Worm (Caenorhabditis elegans) whole organism, L4/young adult: ENCODE results near the gene M04B2.4.

ENCODE experiments used
- W03F9.2 ChIP-seq: fragments of 150-350 bp; optimal IDR thresholded peaks from 2 replicates; lab custom pipeline; 2014; ENCODE audit warnings: missing biosample characterization, missing genetic modification characterization
- dao-5 ChIP-seq: sonication (generic microtip); optimal IDR thresholded peaks from 2 replicates; lab custom pipeline; 2016; ENCODE audit warnings: missing genotype, missing genetic modification characterization, moderate library complexity, missing compliant biosample characterization
- him-1 ChIP-seq: sonication (generic microtip); optimal IDR thresholded peaks from 2 replicates; lab custom pipeline; 2016; ENCODE audit warnings: missing genotype, missing genetic modification reagents, missing genetic modification characterization, missing compliant biosample characterization

Gene M04B2.4

DNA sequence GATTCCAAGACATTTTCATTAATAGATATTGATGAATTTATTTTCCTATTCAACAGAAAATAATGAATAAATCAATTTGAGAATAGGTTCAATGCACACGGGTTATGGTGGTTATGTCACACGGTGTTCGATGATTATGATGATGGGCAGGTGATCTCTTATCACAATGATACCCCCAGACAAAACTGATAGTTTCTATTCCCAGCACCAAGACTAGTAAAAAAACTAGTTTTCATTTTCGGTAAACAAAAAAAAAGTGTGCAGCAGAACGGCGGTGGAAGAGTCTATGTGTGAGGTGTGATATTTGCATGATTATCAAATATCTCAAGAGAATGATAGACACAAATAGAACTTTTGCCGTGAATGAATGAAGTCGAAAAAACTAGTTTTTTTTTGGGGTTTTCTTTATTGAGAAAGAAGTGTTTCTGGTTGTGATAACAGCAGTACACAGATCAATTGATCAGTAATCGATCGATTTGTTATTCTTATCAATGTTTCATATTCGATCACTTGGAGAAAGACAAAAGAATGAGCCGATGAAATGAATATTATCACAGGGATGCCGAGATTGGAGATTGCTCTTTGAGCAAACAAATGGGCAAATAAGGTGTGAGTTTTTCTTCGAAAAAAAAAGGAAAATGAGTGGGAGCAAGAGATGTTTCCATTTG lies 32.8 kb downstream of the M04B2.4 start:
- TF ChIP-seq W03F9.2 (no peak), dao-5 (tag; lab: Kevin White, UChicago) (no peak), him-1 (no peak)

ce11 chrIV:11486859-11487258 lies 34.0 kb downstream of the M04B2.4 start:
- TF ChIP-seq him-1: no peak
- TF ChIP-seq dao-5 (tag; lab: Kevin White, UChicago): no peak
- TF ChIP-seq W03F9.2: no peak

DNA sequence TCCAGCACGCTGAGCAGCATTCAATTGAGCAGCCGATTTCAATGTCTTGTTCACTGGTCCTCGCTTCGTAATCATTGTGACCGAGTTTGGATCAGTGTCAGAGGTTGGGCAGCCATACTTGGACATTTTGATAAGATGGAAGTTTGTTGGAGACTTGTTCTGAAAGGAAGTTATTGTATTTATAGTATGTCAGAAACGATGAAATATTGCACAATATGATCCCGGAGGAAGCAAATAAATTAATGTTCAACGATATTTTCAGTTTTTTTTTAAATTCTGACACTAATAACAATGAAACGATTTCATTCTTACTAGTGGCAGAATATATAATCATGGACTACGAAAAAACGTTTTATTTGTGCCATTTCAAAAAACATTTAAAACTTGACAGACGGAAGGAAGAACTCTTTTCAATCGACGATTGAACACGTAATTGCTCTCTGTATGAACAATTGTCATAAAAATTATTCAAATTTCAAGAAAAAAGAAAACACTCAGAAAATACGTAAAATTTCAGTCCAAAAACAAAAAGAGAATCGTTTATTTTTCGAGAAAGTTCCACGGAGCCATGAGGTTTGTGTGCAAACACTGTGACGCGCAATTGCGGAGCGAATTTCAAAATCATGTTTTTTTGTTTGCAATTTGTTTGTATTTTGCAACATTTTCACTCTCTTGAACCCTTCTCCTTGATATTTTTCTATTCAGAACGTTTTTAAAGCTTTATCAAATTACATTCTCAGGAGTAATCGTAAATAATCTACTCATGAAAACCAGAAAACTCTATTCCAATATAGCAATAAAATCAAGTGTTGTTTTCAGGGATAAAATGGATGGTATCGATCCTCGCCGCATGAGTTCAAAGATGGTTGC lies 40.6 kb downstream of the M04B2.4 start, which contains the start of the genes mbf-1 and nse-4:
Gene mbf-1 (minus strand): TSS at position 343 of the 870 bp plus-strand sequence.
Gene nse-4 (plus strand): TSS at position 820 of the 870 bp plus-strand sequence.
- TF ChIP-seq dao-5 (tag; lab: Kevin White, UChicago) (no peak), W03F9.2 (peak; percentile 95)

- TF ChIP-seq W03F9.2: no peak
- TF ChIP-seq dao-5 (tag; lab: Kevin White, UChicago): no peak
- no peak for TF ChIP-seq him-1
Observed at ce11 chrIV:11479095-11479494, 41.7 kb downstream of the M04B2.4 start, which contains the start of gene catp-8. Gene catp-8 (minus strand): TSS chrIV:11479251.

DNA sequence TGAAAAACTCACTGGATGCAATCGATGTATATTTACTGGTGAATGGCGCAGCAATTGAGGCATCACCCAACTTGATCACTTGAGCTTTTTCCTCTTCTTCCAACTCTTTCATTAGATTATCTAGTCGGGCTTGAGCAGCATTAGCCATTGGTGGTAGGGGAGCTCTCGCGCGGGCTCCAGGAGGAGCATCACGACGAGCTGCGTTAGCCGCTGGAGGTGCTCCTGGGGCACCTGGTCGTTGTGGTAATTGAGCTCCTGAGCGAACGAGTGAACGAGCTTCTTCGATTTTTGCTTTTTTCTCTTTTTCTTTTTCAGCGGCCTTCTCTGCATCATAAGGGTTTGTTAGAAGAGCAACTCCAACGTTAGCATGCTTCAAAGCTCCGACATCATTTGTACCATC lies 45.8 kb downstream of the M04B2.4 start:
- TF ChIP-seq dao-5 (tag; lab: Kevin White, UChicago) (no peak), him-1 (no peak), W03F9.2 (no peak)

ce11 chrIV:11474067-11474466 lies 46.8 kb downstream of the M04B2.4 start:
- TF ChIP-seq dao-5 (tag; lab: Kevin White, UChicago) (peak; percentile 91), W03F9.2 (peak; percentile 56), him-1 (peak; percentile 81)

- TF ChIP-seq dao-5 (tag; lab: Kevin White, UChicago): no peak
- no peak for TF ChIP-seq him-1
- no peak for TF ChIP-seq W03F9.2
Observed at ce11 chrIV:11472023-11472422, 48.8 kb downstream of the M04B2.4 start.

DNA sequence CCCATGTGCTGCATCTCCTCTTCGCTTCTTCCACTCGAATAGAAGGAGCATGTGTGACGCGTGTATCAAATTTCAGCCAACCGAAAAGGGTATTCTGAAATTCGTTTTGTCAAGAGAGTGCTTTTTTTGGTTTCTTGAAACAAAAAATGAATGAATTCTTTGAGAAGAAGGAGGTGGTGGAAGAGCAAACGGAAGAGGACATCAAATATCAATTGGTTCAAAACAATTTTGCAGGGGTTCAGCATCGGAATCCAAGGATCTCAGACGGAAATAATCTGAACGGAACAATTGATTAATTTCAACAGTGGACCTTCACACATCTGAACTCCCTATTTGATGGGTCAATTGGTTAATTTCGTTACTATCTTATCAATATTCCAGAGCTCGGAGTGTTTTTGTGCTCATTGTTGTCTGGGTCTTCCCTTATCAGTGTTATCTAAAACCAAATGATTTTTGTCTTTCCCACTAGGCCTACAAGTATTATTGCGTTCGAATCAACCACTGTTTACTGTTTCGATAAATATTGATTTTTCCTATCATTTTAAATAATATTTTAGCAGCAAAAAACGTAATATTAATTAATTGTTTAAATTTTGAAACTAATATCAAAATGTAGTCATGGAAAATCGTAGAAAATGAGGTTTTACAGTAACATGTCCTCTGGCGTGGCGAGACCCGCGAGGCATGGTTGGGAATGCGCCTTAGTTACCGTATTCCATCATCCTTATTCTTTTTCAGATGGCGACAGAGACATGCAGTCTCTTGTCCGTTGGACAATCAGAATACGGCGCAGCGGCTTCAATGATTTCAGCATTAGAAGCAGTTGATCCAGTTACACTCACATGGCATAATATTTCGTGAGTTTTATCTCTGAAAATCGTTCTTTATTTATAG lies 50.9 kb downstream of the M04B2.4 start, which contains the start of the genes C10C6.13 and wht-2:
Gene C10C6.13 (minus strand): TSS at position 51 of the 894 bp plus-strand sequence.
Gene wht-2 (plus strand): TSS at position 739 of the 894 bp plus-strand sequence.
- no peak for TF ChIP-seq him-1
- TF ChIP-seq W03F9.2: no peak
- no peak for TF ChIP-seq dao-5 (tag; lab: Kevin White, UChicago)
